Worm (Caenorhabditis elegans) whole organism, mixed stage, embryonic: Measurements from ENCODE around the gene R13H4.7.
A peak's percentile ranks its signal among the peaks of the same experiment; 100 is the strongest.

Experiments used
- M03D4.4 ChIP-seq: sonication (generic microtip); optimal IDR thresholded peaks from 2 replicates; lab custom pipeline; 2017; ENCODE audit warnings: mild to moderate bottlenecking, missing genetic modification characterization, missing compliant biosample characterization
- bed-3 ChIP-seq: fragments of 200-800 bp; sonication (Bioruptor generic); optimal IDR thresholded peaks from 3 replicates; lab custom pipeline; 2018; ENCODE audit warnings: mild to moderate bottlenecking, missing genetic modification characterization, moderate library complexity, missing compliant biosample characterization
- blmp-1 ChIP-seq: fragments of 150-350 bp; optimal IDR thresholded peaks from 2 replicates; lab custom pipeline; 2014; ENCODE audit warnings: missing biosample characterization, missing genetic modification characterization
- ceh-39 ChIP-seq: fragments of 150-350 bp; optimal IDR thresholded peaks from 2 replicates; lab custom pipeline; 2014; ENCODE audit warnings: missing biosample characterization, missing genetic modification characterization
- ceh-43 ChIP-seq: fragments of 200-800 bp; sonication (Bioruptor generic); optimal IDR thresholded peaks from 2 replicates; lab custom pipeline; 2018; ENCODE audit warnings: mild to moderate bottlenecking, missing genetic modification characterization, moderate library complexity, missing compliant biosample characterization
- ceh-83 ChIP-seq: fragments of 200-800 bp; sonication (Bioruptor generic); optimal IDR thresholded peaks from 2 replicates; lab custom pipeline; 2018; ENCODE audit warnings: mild to moderate bottlenecking, missing genetic modification characterization, missing compliant biosample characterization
- ces-1 ChIP-seq: fragments of 150-350 bp; optimal IDR thresholded peaks from 2 replicates; lab custom pipeline; 2014; ENCODE audit warnings: missing biosample characterization, missing genetic modification reagents, missing genetic modification characterization
- cnd-1 ChIP-seq: fragments of 200-800 bp; sonication (Bioruptor generic); optimal IDR thresholded peaks from 2 replicates; lab custom pipeline; 2018; ENCODE audit warnings: mild to moderate bottlenecking, missing genetic modification characterization, missing compliant biosample characterization
- ham-2 ChIP-seq: fragments of 200-800 bp; sonication (Bioruptor generic); optimal IDR thresholded peaks from 2 replicates; lab custom pipeline; 2018; ENCODE audit warnings: mild to moderate bottlenecking, missing genetic modification characterization, missing compliant biosample characterization
- hlh-1 ChIP-seq: fragments of 150-350 bp; optimal IDR thresholded peaks from 2 replicates; lab custom pipeline; 2014; ENCODE audit warnings: missing biosample characterization, missing genetic modification reagents, missing genetic modification characterization
- lin-13 ChIP-seq: fragments of 150-350 bp; optimal IDR thresholded peaks from 2 replicates; lab custom pipeline; 2014; ENCODE audit warnings: missing biosample characterization, missing genetic modification characterization
- lin-32 ChIP-seq: fragments of 200-800 bp; sonication (Bioruptor generic); optimal IDR thresholded peaks from 2 replicates; lab custom pipeline; 2018; ENCODE audit warnings: mild to moderate bottlenecking, missing genetic modification characterization, missing compliant biosample characterization
- mab-5 ChIP-seq: fragments of 150-350 bp; optimal IDR thresholded peaks from 2 replicates; lab custom pipeline; 2014; ENCODE audit warnings: missing biosample characterization, missing genetic modification characterization
- mep-1 ChIP-seq: fragments of 150-350 bp; optimal IDR thresholded peaks from 2 replicates; lab custom pipeline; 2017; ENCODE audit warnings: missing biosample characterization, missing genetic modification reagents, missing genetic modification characterization, inconsistent platforms
- mls-2 ChIP-seq: sonication (generic microtip); optimal IDR thresholded peaks from 2 replicates; lab custom pipeline; 2016; ENCODE audit warnings: mild to moderate bottlenecking, missing genetic modification characterization, moderate library complexity, missing compliant biosample characterization
- nhr-12 ChIP-seq: fragments of 150-350 bp; optimal IDR thresholded peaks from 2 replicates; lab custom pipeline; 2014; ENCODE audit warnings: missing biosample characterization, missing genetic modification characterization
- nhr-2 ChIP-seq: fragments of 150-350 bp; optimal IDR thresholded peaks from 2 replicates; lab custom pipeline; 2014; ENCODE audit warnings: missing biosample characterization, missing genetic modification characterization
- nhr-28 ChIP-seq: fragments of 150-350 bp; optimal IDR thresholded peaks from 2 replicates; lab custom pipeline; 2014; ENCODE audit warnings: missing biosample characterization, missing genetic modification characterization
- nhr-76 ChIP-seq: sonication (generic microtip); optimal IDR thresholded peaks from 2 replicates; lab custom pipeline; 2017; ENCODE audit warnings: missing biosample characterization, missing genetic modification characterization
- pha-4 ChIP-seq: fragments of 150-350 bp; optimal IDR thresholded peaks from 2 replicates; lab custom pipeline; 2018; ENCODE audit warnings: missing biosample characterization, missing genetic modification reagents, missing genetic modification characterization
- sem-2 ChIP-seq: fragments of 200-800 bp; sonication (Bioruptor generic); optimal IDR thresholded peaks from 2 replicates; lab custom pipeline; 2018; ENCODE audit warnings: mild to moderate bottlenecking, missing genetic modification characterization, missing compliant biosample characterization
- snpc-4 ChIP-seq: fragments of 150-350 bp; optimal IDR thresholded peaks from 2 replicates; lab custom pipeline; 2014; ENCODE audit warnings: missing biosample characterization, missing genetic modification characterization
- sptf-1 ChIP-seq: sonication (generic microtip); optimal IDR thresholded peaks from 2 replicates; lab custom pipeline; 2017; ENCODE audit warnings: mild to moderate bottlenecking, missing genetic modification characterization, moderate library complexity, missing compliant biosample characterization
- tbx-8 ChIP-seq: fragments of 200-800 bp; sonication (Bioruptor generic); optimal IDR thresholded peaks from 2 replicates; lab custom pipeline; 2018; ENCODE audit warnings: mild to moderate bottlenecking, missing genetic modification characterization, moderate library complexity, missing compliant biosample characterization
- unc-120 ChIP-seq: sonication (generic microtip); optimal IDR thresholded peaks from 2 replicates; lab custom pipeline; 2017; ENCODE audit warnings: missing genetic modification characterization, missing compliant biosample characterization; ENCODE audit not compliant: poor library complexity, severe bottlenecking
- unc-39 ChIP-seq: fragments of 150-350 bp; optimal IDR thresholded peaks from 2 replicates; lab custom pipeline; 2014; ENCODE audit warnings: missing biosample characterization, missing genetic modification characterization
- unc-62 ChIP-seq: fragments of 150-350 bp; optimal IDR thresholded peaks from 2 replicates; lab custom pipeline; 2014; ENCODE audit warnings: missing biosample characterization, missing genetic modification reagents, missing genetic modification characterization
- zip-8 ChIP-seq: fragments of 150-350 bp; optimal IDR thresholded peaks from 2 replicates; lab custom pipeline; 2014; ENCODE audit warnings: missing biosample characterization, missing genetic modification characterization
- ztf-11 ChIP-seq: fragments of 150-350 bp; optimal IDR thresholded peaks from 2 replicates; lab custom pipeline; 2014; ENCODE audit warnings: missing biosample characterization, missing genetic modification characterization

Gene R13H4.7

ce11 chrV:11844828-11845227 is 23.2 kb downstream of the R13H4.7 start (continued):
- TF ChIP-seq lin-13 (tag; lab: Kevin White, UChicago) = peak; percentile 35
- TF ChIP-seq ztf-11 = no peak
- TF ChIP-seq ces-1 (GFP tag; lab: Kevin White, UChicago) = peak; percentile 91
- TF ChIP-seq blmp-1 = no peak
- TF ChIP-seq sem-2 (GFP tag; lab: Kevin White, UChicago) = no peak
- TF ChIP-seq nhr-76 (tag; lab: Kevin White, UChicago) = no peak
- TF ChIP-seq unc-120 (tag; lab: Kevin White, UChicago) = peak; percentile 9

ce11 chrV:11843678-11844366 is 24.2 kb downstream of the R13H4.7 start, which contains the start of gene nphp-4:
TSS of gene nphp-4 (minus strand) at chrV:11843728.
- TF ChIP-seq mls-2 (tag; lab: Kevin White, UChicago) (no peak), nhr-2 (tag; lab: Kevin White, UChicago) (no peak), unc-39 (tag; lab: Kevin White, UChicago) (no peak), nhr-12 (tag; lab: Kevin White, UChicago) (no peak), M03D4.4 (tag; lab: Kevin White, UChicago) (no peak), snpc-4 (no peak), ham-2 (no peak), ceh-43 (GFP tag; lab: Kevin White, UChicago) (no peak), unc-120 (tag; lab: Kevin White, UChicago) (no peak), pha-4 (tag; lab: Kevin White, UChicago) (no peak), nhr-28 (tag; lab: Kevin White, UChicago) (no peak), ceh-83 (GFP tag; lab: Kevin White, UChicago) (no peak), zip-8 (tag; lab: Kevin White, UChicago) (no peak), bed-3 (GFP tag; lab: Kevin White, UChicago) (no peak), sem-2 (GFP tag; lab: Kevin White, UChicago) (no peak)

- TF ChIP-seq zip-8 (tag; lab: Kevin White, UChicago) (no peak), tbx-8 (no peak), snpc-4 (no peak), ces-1 (GFP tag; lab: Kevin White, UChicago) (no peak), sptf-1 (tag; lab: Kevin White, UChicago) (no peak), mab-5 (tag; lab: Kevin White, UChicago) (no peak), pha-4 (tag; lab: Kevin White, UChicago) (no peak), ceh-39 (tag; lab: Kevin White, UChicago) (no peak), lin-32 (no peak), ham-2 (no peak), nhr-2 (tag; lab: Kevin White, UChicago) (no peak), cnd-1 (tag; lab: Kevin White, UChicago) (no peak), ceh-83 (GFP tag; lab: Kevin White, UChicago) (no peak), mep-1 (tag; lab: Kevin White, UChicago) (no peak), sem-2 (GFP tag; lab: Kevin White, UChicago) (no peak), hlh-1 (tag; lab: Kevin White, UChicago) (no peak), ztf-11 (no peak), nhr-28 (tag; lab: Kevin White, UChicago) (no peak)
Measured at ce11 chrV:11839220-11839619, 28.8 kb downstream of the R13H4.7 start, which contains the start of gene idpb-5. TSS of gene idpb-5 (plus strand) at chrV:11839520.

ce11 chrV:11836073-11836472 is 32.0 kb downstream of the R13H4.7 start, which contains the start of gene R13H4.2:
TSS of gene R13H4.2 (plus strand) at chrV:11836391.
- peak; percentile 44 for TF ChIP-seq hlh-1 (tag; lab: Kevin White, UChicago)
- TF ChIP-seq sem-2 (GFP tag; lab: Kevin White, UChicago) = no peak
- TF ChIP-seq mls-2 (tag; lab: Kevin White, UChicago) = no peak
- no peak for TF ChIP-seq snpc-4
- TF ChIP-seq unc-120 (tag; lab: Kevin White, UChicago) = peak; percentile 41
- TF ChIP-seq lin-13 (tag; lab: Kevin White, UChicago) = no peak
- no peak for TF ChIP-seq bed-3 (GFP tag; lab: Kevin White, UChicago)
- TF ChIP-seq tbx-8 = no peak
- no peak for TF ChIP-seq zip-8 (tag; lab: Kevin White, UChicago)
- no peak for TF ChIP-seq ceh-83 (GFP tag; lab: Kevin White, UChicago)
- TF ChIP-seq ceh-39 (tag; lab: Kevin White, UChicago) = no peak

- no peak for TF ChIP-seq unc-62 (GFP tag; lab: Kevin White, UChicago)
- TF ChIP-seq ces-1 (GFP tag; lab: Kevin White, UChicago) = no peak
- TF ChIP-seq pha-4 (tag; lab: Kevin White, UChicago) = no peak
- TF ChIP-seq ceh-39 (tag; lab: Kevin White, UChicago) = no peak
- no peak for TF ChIP-seq sem-2 (GFP tag; lab: Kevin White, UChicago)
- no peak for TF ChIP-seq M03D4.4 (tag; lab: Kevin White, UChicago)
- no peak for TF ChIP-seq nhr-2 (tag; lab: Kevin White, UChicago)
- TF ChIP-seq nhr-28 (tag; lab: Kevin White, UChicago) = no peak
- no peak for TF ChIP-seq mls-2 (tag; lab: Kevin White, UChicago)
- TF ChIP-seq nhr-76 (tag; lab: Kevin White, UChicago) = no peak
Measured at ce11 chrV:11833319-11833718, 34.7 kb downstream of the R13H4.7 start, which contains the start of gene pho-8. TSS of gene pho-8 (plus strand) at chrV:11833619.
